Worm (Caenorhabditis elegans) whole organism, L4/young adult: ENCODE data around the gene npr-32.

Experiments used
- W03F9.2 ChIP-seq: fragments of 150-350 bp; optimal IDR thresholded peaks from 2 replicates; lab custom pipeline; 2014; ENCODE audit warnings: missing biosample characterization, missing genetic modification characterization
- him-1 ChIP-seq: sonication (generic microtip); optimal IDR thresholded peaks from 2 replicates; lab custom pipeline; 2016; ENCODE audit warnings: missing genotype, missing genetic modification reagents, missing genetic modification characterization, missing compliant biosample characterization

DNA sequence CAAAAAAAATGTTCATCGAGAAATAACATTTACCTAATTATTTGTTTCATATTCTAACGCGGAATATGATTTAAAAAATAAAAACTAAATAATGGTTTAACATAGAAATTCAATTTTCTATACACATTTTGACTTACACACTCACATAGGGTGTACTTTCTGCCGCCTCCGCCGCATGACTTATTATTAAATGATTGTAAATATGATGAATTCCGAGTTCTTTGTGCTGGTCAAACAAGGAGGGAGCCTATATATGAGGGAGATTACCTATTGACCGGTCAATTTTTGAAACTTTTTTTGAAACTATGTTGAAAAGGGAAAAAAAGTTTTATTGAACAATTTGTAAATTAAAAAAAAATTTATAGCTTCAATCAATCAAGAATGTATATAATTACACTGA lies 23.0 kb downstream of the npr-32 start:
- no peak for TF ChIP-seq him-1 (tag; lab: Kevin White, UChicago)
- TF ChIP-seq W03F9.2 (tag; lab: Kevin White, UChicago) = no peak
